Fruit fly (Drosophila melanogaster): Measurements from ENCODE around the gene CG6059.
A peak's percentile ranks its signal among the peaks of the same experiment; 100 is the strongest.

The CG6059 gene

DNA sequence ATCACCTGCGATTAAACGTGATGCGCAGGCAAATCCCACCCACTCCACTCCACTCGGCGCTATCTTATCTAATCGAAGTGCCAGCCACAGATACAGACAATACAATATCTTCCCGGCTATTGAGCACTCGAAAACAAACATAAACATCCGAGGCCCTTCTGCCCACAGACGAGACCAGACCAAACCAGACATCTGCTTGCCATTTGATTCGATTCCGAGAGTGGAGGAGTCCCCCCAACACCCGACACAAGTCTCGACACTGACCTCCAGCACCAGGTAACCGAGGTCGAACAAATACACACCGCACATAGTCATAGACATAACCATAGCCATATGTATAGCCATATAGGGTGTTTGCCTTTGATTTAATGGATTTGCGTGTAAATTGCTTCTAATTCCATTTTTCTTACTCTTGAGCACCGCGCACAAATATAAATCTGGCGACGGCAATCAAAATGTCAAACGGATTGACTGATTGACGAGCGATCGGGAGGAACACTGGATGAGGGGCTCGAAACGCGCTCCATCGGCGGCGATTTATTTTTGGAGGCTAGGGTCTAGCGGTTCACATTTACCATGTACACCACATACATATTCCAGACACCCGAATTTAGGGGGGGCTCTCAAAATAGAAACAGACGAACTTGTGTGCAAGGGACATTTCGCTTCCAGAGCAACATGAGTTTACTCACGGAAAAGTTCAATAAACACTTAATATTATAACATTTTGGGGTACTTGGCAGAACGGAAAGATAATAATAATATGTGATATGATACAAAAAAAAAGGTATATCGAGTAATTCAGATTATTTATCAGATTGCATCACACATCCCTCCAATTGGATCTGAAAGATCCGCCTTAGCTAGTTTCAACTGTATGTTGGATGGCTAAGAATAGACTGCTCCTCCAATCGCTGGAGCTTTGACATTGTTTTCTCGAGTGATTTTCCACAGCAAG is 24.6 kb upstream of the CG6059 start (continued):
- TF ChIP-seq CG4617 (GFP tag; optimal IDR thresholded peaks at IDR 0.05; ENCODE audit: borderline replicate concordance) (no peak), CG10543 (GFP tag; optimal IDR thresholded peaks at IDR 0.05) (peak; percentile 58), CG8388 (GFP tag; optimal IDR thresholded peaks at IDR 0.05) (no peak), Taf1 (GFP tag; IDR thresholded peaks at IDR 0.05) (no peak), kni (GFP tag; optimal IDR thresholded peaks at IDR 0.05) (peak; percentile 8), Med (GFP tag) (peak; percentile 60), Oli (tag; optimal IDR thresholded peaks at IDR 0.05) (peak; percentile 24), cg (GFP tag; optimal IDR thresholded peaks at IDR 0.05) (no peak), exex (tag; optimal IDR thresholded peaks at IDR 0.05) (peak; percentile 41), twi (tag; optimal IDR thresholded peaks at IDR 0.05) (peak; percentile 85), da (GFP tag; optimal IDR thresholded peaks at IDR 0.05) (peak; percentile 23), CG10431 (GFP tag; optimal IDR thresholded peaks at IDR 0.05) (peak; percentile 73), CG10979 (tag; optimal IDR thresholded peaks at IDR 0.05) (peak; percentile 18), CG2712 (tag; optimal IDR thresholded peaks at IDR 0.05) (peak; percentile 17), lab (GFP tag; optimal IDR thresholded peaks at IDR 0.05) (peak; percentile 18), hth (optimal IDR thresholded peaks at IDR 0.05) (peak; percentile 59), CoRest (tag; optimal IDR thresholded peaks at IDR 0.05) (peak; percentile 28), Sox102F (GFP tag; optimal IDR thresholded peaks at IDR 0.05) (peak; percentile 28), Blimp-1 (GFP tag; optimal IDR thresholded peaks at IDR 0.05) (peak; percentile 11), CkIIα-i1 (GFP tag; IDR thresholded peaks at IDR 0.05) (no peak), CG7556 (GFP tag; optimal IDR thresholded peaks at IDR 0.05) (peak; percentile 9), D (optimal IDR thresholded peaks at IDR 0.05) (no peak), D (GFP tag; optimal IDR thresholded peaks at IDR 0.05) (peak; percentile 6), CG2116 (GFP tag; optimal IDR thresholded peaks at IDR 0.05) (no peak), CG9215 (GFP tag; IDR thresholded peaks at IDR 0.05) (no peak), shn (GFP tag; optimal IDR thresholded peaks at IDR 0.05) (no peak), CG17385 (GFP tag; optimal IDR thresholded peaks at IDR 0.05) (no peak), CG9932 (GFP tag; IDR thresholded peaks at IDR 0.05) (no peak), sd (tag; optimal IDR thresholded peaks at IDR 0.05) (peak; percentile 56)

DNA sequence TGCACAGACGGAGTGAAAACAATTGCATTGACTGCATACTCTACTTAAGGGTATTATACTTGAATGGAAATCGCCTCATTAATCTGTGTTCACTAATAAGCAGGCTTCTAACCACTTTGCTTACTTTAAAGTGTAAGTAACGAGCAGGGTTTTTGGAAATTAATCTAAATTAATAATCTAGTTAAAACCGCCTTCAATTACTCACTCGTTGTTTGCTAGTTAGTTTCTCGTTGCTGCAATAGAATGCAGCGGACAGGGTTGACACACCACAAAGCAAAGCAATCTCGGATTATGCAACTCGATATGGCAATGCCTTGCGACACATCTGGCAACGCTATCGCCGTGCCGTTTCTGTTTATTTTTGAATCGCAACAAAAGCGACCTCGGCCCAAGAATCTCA is 15.5 kb upstream of the CG6059 start:
- TF ChIP-seq CG4820 (GFP tag; optimal IDR thresholded peaks at IDR 0.05) (no peak), Mes4 (GFP tag; optimal IDR thresholded peaks at IDR 0.05) (no peak), ash1 (GFP tag; optimal IDR thresholded peaks at IDR 0.05) (no peak), Camta (GFP tag; optimal IDR thresholded peaks at IDR 0.05) (peak; percentile 5), Opbp (GFP tag; IDR thresholded peaks at IDR 0.05; ENCODE audit: partially characterized antibody) (peak; percentile 26; the same call in 1 of the 3 replicates), Gug (GFP tag; IDR thresholded peaks at IDR 0.05) (no peak), D19A (tag; optimal IDR thresholded peaks at IDR 0.05) (peak; percentile 83), CG10979 (tag; optimal IDR thresholded peaks at IDR 0.05) (peak; percentile 10), BEAF-32 (GFP tag; optimal IDR thresholded peaks at IDR 0.05) (no peak), bbx (GFP tag; IDR thresholded peaks at IDR 0.05; ENCODE audit: partially characterized antibody) (no peak), Ets65A (GFP tag) (peak; percentile 33), maf-S (GFP tag; optimal IDR thresholded peaks at IDR 0.05) (no peak), stwl (tag; optimal IDR thresholded peaks at IDR 0.05) (peak; percentile 100), tin (GFP tag; optimal IDR thresholded peaks at IDR 0.05) (no peak), Eip74EF (GFP tag; optimal IDR thresholded peaks at IDR 0.05) (no peak), CG11504 (tag; optimal IDR thresholded peaks at IDR 0.05) (peak; percentile 21), ATbp (GFP tag; optimal IDR thresholded peaks at IDR 0.05) (peak; percentile 7), CG8089 (GFP tag; optimal IDR thresholded peaks at IDR 0.05) (no peak), CG10543 (GFP tag; optimal IDR thresholded peaks at IDR 0.05) (no peak), stc (GFP tag; IDR thresholded peaks at IDR 0.05) (no peak), CG17359 (tag; optimal IDR thresholded peaks at IDR 0.05) (peak; percentile 15), phol (tag; optimal IDR thresholded peaks at IDR 0.05) (peak; percentile 24)
